Fruit fly (Drosophila melanogaster) whole organism, embryonic: ENCODE measurements around the gene CG5157.

Experiments used
- CG10147 ChIP-seq: fragments of 200-800 bp; sonication (Bioruptor generic); optimal IDR thresholded peaks from 2 replicates; lab custom pipeline; 2019; ENCODE audit warnings: missing biosample characterization, mild to moderate bottlenecking, missing genetic modification characterization, moderate library complexity
- CG10431 ChIP-seq: fragments of 200-800 bp; sonication (Bioruptor generic); optimal IDR thresholded peaks from 3 replicates; lab custom pipeline; 2018; ENCODE audit warnings: missing biosample characterization, mild to moderate bottlenecking, missing genetic modification characterization
- CG11085 ChIP-seq: fragments of 200-800 bp; sonication (Bioruptor generic); IDR thresholded peaks from 2 replicates; pipeline ENCODE4 v1.3.6; 2022; ENCODE audit warnings: missing biosample characterization, missing genetic modification characterization
- CG11560 ChIP-seq: fragments of 200-800 bp; sonication (Bioruptor generic); IDR thresholded peaks from 3 replicates; pipeline ENCODE4 v1.3.6; 2022; ENCODE audit warnings: missing biosample characterization, missing genetic modification characterization
- CG12071 ChIP-seq: fragments of 200-800 bp; sonication (Bioruptor generic); optimal IDR thresholded peaks from 3 replicates; lab custom pipeline; 2018; ENCODE audit warnings: missing biosample characterization, mild to moderate bottlenecking, missing genetic modification characterization
- CG1233 ChIP-seq: fragments of 200-800 bp; sonication (Bioruptor generic); optimal IDR thresholded peaks from 4 replicates; lab custom pipeline; 2018; ENCODE audit warnings: missing biosample characterization, mild to moderate bottlenecking, missing genetic modification characterization
- CG12942 ChIP-seq: fragments of 200-800 bp; sonication (Bioruptor generic); optimal IDR thresholded peaks from 3 replicates; lab custom pipeline; 2016; ENCODE audit warnings: missing biosample characterization, missing genetic modification characterization
- CG13424 ChIP-seq: fragments of 200-800 bp; sonication (Bioruptor generic); optimal IDR thresholded peaks from 2 replicates; lab custom pipeline; 2019; ENCODE audit warnings: missing biosample characterization, mild to moderate bottlenecking, missing genetic modification characterization, moderate library complexity
- CG14014 ChIP-seq: fragments of 200-800 bp; sonication (Bioruptor generic); IDR thresholded peaks from 2 replicates; pipeline ENCODE4 v1.3.6; 2022; ENCODE audit warnings: missing biosample characterization, missing genetic modification characterization
- CG2120 ChIP-seq: fragments of 200-800 bp; sonication (Bioruptor generic); optimal IDR thresholded peaks from 3 replicates; lab custom pipeline; 2016; ENCODE audit warnings: missing biosample characterization, missing genetic modification characterization
- CG2202 ChIP-seq: fragments of 200-800 bp; sonication (Bioruptor generic); optimal IDR thresholded peaks from 2 replicates; lab custom pipeline; 2018; ENCODE audit warnings: missing biosample characterization, mild to moderate bottlenecking, missing genetic modification characterization
- CG30403 ChIP-seq: fragments of 200-800 bp; sonication (Bioruptor generic); optimal IDR thresholded peaks from 3 replicates; lab custom pipeline; 2016; ENCODE audit warnings: missing biosample characterization, missing genetic modification characterization
- CG32532 ChIP-seq: fragments of 200-800 bp; sonication (Bioruptor generic); IDR thresholded peaks from 2 replicates; pipeline ENCODE4 v1.3.6; 2022; ENCODE audit warnings: missing biosample characterization, missing genetic modification characterization
- CG5245 ChIP-seq: fragments of 200-800 bp; sonication (Bioruptor generic); optimal IDR thresholded peaks from 3 replicates; lab custom pipeline; 2016; ENCODE audit warnings: missing biosample characterization, missing genetic modification characterization
- CG7556 ChIP-seq: fragments of 200-800 bp; sonication (Bioruptor generic); optimal IDR thresholded peaks from 2 replicates; lab custom pipeline; 2017; ENCODE audit warnings: missing biosample characterization, mild to moderate bottlenecking, missing genetic modification characterization
- CG7928 ChIP-seq: fragments of 200-800 bp; sonication (Bioruptor generic); optimal IDR thresholded peaks from 2 replicates; lab custom pipeline; 2017; ENCODE audit warnings: missing biosample characterization, mild to moderate bottlenecking, missing genetic modification characterization
- CG8281 ChIP-seq: fragments of 200-800 bp; sonication (Bioruptor generic); optimal IDR thresholded peaks from 2 replicates; lab custom pipeline; 2018; ENCODE audit warnings: missing biosample characterization, mild to moderate bottlenecking, missing genetic modification characterization, moderate library complexity
- Dfd ChIP-seq, 2 experiments: fragments of >200 bp; optimal IDR thresholded peaks; 2 replicates each; lab custom pipeline; 2017; ENCODE audit warnings: missing biosample characterization in 2 of 2, missing genetic modification characterization in 2 of 2
- Dp ChIP-seq: fragments of 200-800 bp; sonication (Bioruptor generic); optimal IDR thresholded peaks from 2 replicates; lab custom pipeline; 2018; ENCODE audit warnings: missing biosample characterization, mild to moderate bottlenecking, missing genetic modification characterization, moderate library complexity
- Gsc ChIP-seq: fragments of 200-800 bp; sonication (Bioruptor generic); IDR thresholded peaks from 2 replicates; pipeline ENCODE4 v1.3.6; 2022; ENCODE audit warnings: missing biosample characterization, missing genetic modification characterization
- Hand ChIP-seq: fragments of 200-800 bp; sonication (Bioruptor generic); optimal IDR thresholded peaks from 2 replicates; lab custom pipeline; 2017; ENCODE audit warnings: mild to moderate bottlenecking, missing biosample characterization, missing genetic modification reagents, missing genetic modification characterization
- Hr39 ChIP-seq: fragments of >200 bp; optimal IDR thresholded peaks from 2 replicates; lab custom pipeline; 2017
- Jarid2 ChIP-seq: fragments of 200-800 bp; sonication (Bioruptor generic); optimal IDR thresholded peaks from 3 replicates; lab custom pipeline; 2017; ENCODE audit warnings: mild to moderate bottlenecking, missing biosample characterization, missing genetic modification reagents, missing genetic modification characterization
- Neu2 ChIP-seq: fragments of 200-800 bp; sonication (Bioruptor generic); optimal IDR thresholded peaks from 3 replicates; lab custom pipeline; 2016; ENCODE audit warnings: missing biosample characterization, missing genetic modification characterization, borderline replicate concordance
- Nf-YB ChIP-seq: fragments of 200-800 bp; sonication (Bioruptor generic); optimal IDR thresholded peaks from 3 replicates; lab custom pipeline; 2019; ENCODE audit warnings: missing biosample characterization, mild to moderate bottlenecking, missing genetic modification characterization, moderate library complexity
- Poxn ChIP-seq: fragments of 200-800 bp; sonication (Bioruptor generic); IDR thresholded peaks from 2 replicates; pipeline ENCODE4 v1.3.6; 2022; ENCODE audit warnings: missing biosample characterization, missing genetic modification characterization
- Spps ChIP-seq: fragments of 200-800 bp; sonication (Bioruptor generic); optimal IDR thresholded peaks from 2 replicates; lab custom pipeline; 2018; ENCODE audit warnings: missing biosample characterization, mild to moderate bottlenecking, missing genetic modification characterization
- TFAM ChIP-seq: fragments of 200-800 bp; sonication (Bioruptor generic); optimal IDR thresholded peaks from 2 replicates; lab custom pipeline; 2017; ENCODE audit warnings: missing biosample characterization, missing genetic modification characterization, inconsistent platforms
- abd-A ChIP-seq: fragments of 200-800 bp; sonication (Bioruptor generic); optimal IDR thresholded peaks from 3 replicates; lab custom pipeline; 2019; ENCODE audit warnings: missing biosample characterization, mild to moderate bottlenecking, missing genetic modification characterization, moderate library complexity
- amos ChIP-seq: fragments of 200-800 bp; sonication (Bioruptor generic); IDR thresholded peaks from 2 replicates; pipeline ENCODE4 v1.3.6; 2022; ENCODE audit warnings: missing biosample characterization, missing genetic modification characterization; ENCODE audit not compliant: partially characterized antibody
- cato ChIP-seq: fragments of 200-800 bp; sonication (Bioruptor generic); optimal IDR thresholded peaks from 2 replicates; lab custom pipeline; 2016; ENCODE audit warnings: missing biosample characterization, missing genetic modification characterization, borderline replicate concordance
- chif ChIP-seq, 2 experiments: fragments of 200-800 bp; sonication (Bioruptor generic); optimal IDR thresholded peaks; 3 replicates each; lab custom pipeline; 2016; ENCODE audit warnings: missing biosample characterization in 2 of 2, missing genetic modification characterization in 2 of 2
- dan ChIP-seq: fragments of 200-800 bp; sonication (Bioruptor generic); IDR thresholded peaks from 2 replicates; pipeline ENCODE4 v1.3.6; 2022; ENCODE audit warnings: missing biosample characterization, missing genetic modification characterization
- dm ChIP-seq: fragments of 200-800 bp; sonication (Bioruptor generic); optimal IDR thresholded peaks from 3 replicates; lab custom pipeline; 2016; ENCODE audit warnings: missing biosample characterization, missing genetic modification characterization
- dmrt11E ChIP-seq: fragments of 200-800 bp; sonication (Bioruptor generic); optimal IDR thresholded peaks from 3 replicates; lab custom pipeline; 2018; ENCODE audit warnings: missing biosample characterization, mild to moderate bottlenecking, missing genetic modification characterization, moderate library complexity
- emc ChIP-seq: fragments of 200-800 bp; sonication (Bioruptor generic); optimal IDR thresholded peaks from 2 replicates; lab custom pipeline; 2016; ENCODE audit warnings: missing biosample characterization, missing genetic modification characterization
- esg ChIP-seq: fragments of 200-800 bp; sonication (Bioruptor generic); conservative IDR thresholded peaks from 2 replicates; pipeline ENCODE4 v1.3.6; 2022; ENCODE audit warnings: missing biosample characterization, missing genetic modification characterization
- fru ChIP-seq: fragments of >200 bp; optimal IDR thresholded peaks from 2 replicates; lab custom pipeline; 2017
- gem ChIP-seq: fragments of 200-800 bp; sonication (Bioruptor generic); optimal IDR thresholded peaks from 2 replicates; lab custom pipeline; 2019; ENCODE audit warnings: missing biosample characterization, mild to moderate bottlenecking, missing genetic modification characterization, moderate library complexity
- inv ChIP-seq: fragments of 200-800 bp; sonication (Bioruptor generic); IDR thresholded peaks from 2 replicates; pipeline ENCODE4 v1.3.6; 2022; ENCODE audit warnings: missing biosample characterization, missing genetic modification characterization; ENCODE audit not compliant: partially characterized antibody
- jigr1 ChIP-seq: fragments of 200-800 bp; sonication (Bioruptor generic); IDR thresholded peaks from 3 replicates; pipeline ENCODE4 v1.3.6; 2022; ENCODE audit warnings: missing biosample characterization, missing genetic modification characterization
- lab ChIP-seq: fragments of 200-800 bp; sonication (Bioruptor generic); optimal IDR thresholded peaks from 3 replicates; lab custom pipeline; 2017; ENCODE audit warnings: missing biosample characterization, missing genetic modification characterization, mild to moderate bottlenecking, moderate library complexity, missing genetic modification reagents
- nom ChIP-seq: fragments of 200-800 bp; sonication (Bioruptor generic); optimal IDR thresholded peaks from 2 replicates; lab custom pipeline; 2017; ENCODE audit warnings: missing biosample characterization, missing genetic modification characterization, mild to moderate bottlenecking, moderate library complexity, missing genetic modification reagents
- org-1 ChIP-seq: fragments of 200-800 bp; sonication (Bioruptor generic); optimal IDR thresholded peaks from 2 replicates; lab custom pipeline; 2017; ENCODE audit warnings: missing biosample characterization, missing genetic modification characterization
- run ChIP-seq: fragments of 200-800 bp; sonication (Bioruptor generic); optimal IDR thresholded peaks from 3 replicates; lab custom pipeline; 2018; ENCODE audit warnings: missing biosample characterization, mild to moderate bottlenecking, missing genetic modification characterization
- schlank ChIP-seq: fragments of 200-800 bp; sonication (Bioruptor generic); optimal IDR thresholded peaks from 2 replicates; lab custom pipeline; 2018; ENCODE audit warnings: missing biosample characterization, mild to moderate bottlenecking, missing genetic modification characterization
- so ChIP-seq: fragments of 200-800 bp; sonication (Bioruptor generic); IDR thresholded peaks from 3 replicates; pipeline ENCODE4 v1.3.6; 2022; ENCODE audit warnings: missing biosample characterization, missing genetic modification characterization
- tna ChIP-seq: fragments of 200-800 bp; sonication (Bioruptor generic); IDR thresholded peaks from 2 replicates; pipeline ENCODE4 v1.3.6; 2022; ENCODE audit warnings: missing biosample characterization, missing genetic modification characterization; ENCODE audit not compliant: partially characterized antibody
- zf30C ChIP-seq: fragments of 200-800 bp; sonication (Bioruptor generic); optimal IDR thresholded peaks from 3 replicates; lab custom pipeline; 2018; ENCODE audit warnings: missing biosample characterization, mild to moderate bottlenecking, missing genetic modification characterization

CG5157 gene

dm6 chr3L:16157251-16158190, 19.8 kb upstream of the CG5157 start (continued):
- TF ChIP-seq esg (GFP tag; lab: Robert Waterston, UW) (peak; percentile 55; the same call in 1 of the 2 replicates), Gsc (GFP tag; lab: Robert Waterston, UW) (no peak), Spps (tag; lab: Kevin White, UChicago) (no peak), gem (tag; lab: Kevin White, UChicago) (peak; percentile 83), CG2120 (GFP tag; lab: Kevin White, UChicago) (peak; percentile 72), CG32532 (GFP tag; lab: Robert Waterston, UW) (peak; percentile 20; the same call in 1 of the 2 replicates), so (GFP tag; lab: Robert Waterston, UW) (no peak), chif (GFP tag; optimal IDR thresholded peaks at IDR 0.05; lab: Kevin White, UChicago) (peak in 1 of 2 experiments; percentile 59), Jarid2 (GFP tag; lab: Kevin White, UChicago) (peak; percentile 33), run (tag; lab: Kevin White, UChicago) (peak; percentile 53), amos (GFP tag; lab: Robert Waterston, UW) (no peak), TFAM (no peak), inv (GFP tag; lab: Robert Waterston, UW) (no peak), jigr1 (GFP tag; lab: Robert Waterston, UW) (peak; percentile 51; the same call in 1 of the 3 replicates), CG11560 (tag; lab: Robert Waterston, UW) (no peak), CG7556 (peak; percentile 80), Hand (no peak), CG12071 (GFP tag; lab: Kevin White, UChicago) (no peak), nom (GFP tag; lab: Kevin White, UChicago) (no peak), CG30403 (peak; percentile 71), CG10147 (peak; percentile 25), Nf-YB (GFP tag; lab: Kevin White, UChicago) (no peak), emc (GFP tag; lab: Kevin White, UChicago) (no peak), fru (lab: Kevin White, UChicago) (no peak), org-1 (GFP tag; lab: Kevin White, UChicago) (peak; percentile 48), CG10431 (GFP tag; lab: Kevin White, UChicago) (no peak), Dfd (GFP tag; optimal IDR thresholded peaks at IDR 0.05; lab: Kevin White, UChicago) (no peak), Dp (GFP tag; lab: Kevin White, UChicago) (no peak), Hr39 (lab: Kevin White, UChicago) (no peak), CG7928 (GFP tag; lab: Kevin White, UChicago) (no peak), CG13424 (tag; lab: Kevin White, UChicago) (peak; percentile 65), tna (0 out of 2 replicates have a peak, but pooled peaks have one; percentile 15), Poxn (no peak), dm (GFP tag; lab: Kevin White, UChicago) (peak; percentile 0), CG14014 (GFP tag; lab: Robert Waterston, UW) (no peak), Neu2 (GFP tag; lab: Kevin White, UChicago) (no peak), schlank (tag; lab: Kevin White, UChicago) (no peak), CG11085 (GFP tag; lab: Robert Waterston, UW) (no peak), CG2202 (tag; lab: Kevin White, UChicago) (no peak), CG1233 (GFP tag; lab: Kevin White, UChicago) (no peak), CG8281 (tag; lab: Kevin White, UChicago) (peak; percentile 20), CG5245 (GFP tag; lab: Kevin White, UChicago) (peak; percentile 53), CG12942 (peak; percentile 23), zf30C (GFP tag; lab: Kevin White, UChicago) (no peak), cato (GFP tag; lab: Kevin White, UChicago) (peak; percentile 35), lab (GFP tag; lab: Kevin White, UChicago) (peak; percentile 56), abd-A (tag; lab: Kevin White, UChicago) (no peak), dan (GFP tag; lab: Robert Waterston, UW) (no peak), dmrt11E (tag; lab: Kevin White, UChicago) (peak; percentile 1)
